Fruit fly (Drosophila melanogaster) Kc167 (cell line): ENCODE data around the gene CG42394.

Source experiments
- Myc ChIP-seq: fragments of >200 bp; optimal IDR thresholded peaks from 2 replicates; lab custom pipeline; 2017; ENCODE audit warnings: missing external identifiers
- Sin3A ChIP-seq: fragments of >200 bp; optimal IDR thresholded peaks from 2 replicates; lab custom pipeline; 2018; ENCODE audit warnings: missing external identifiers
- h ChIP-seq: fragments of >200 bp; optimal IDR thresholded peaks from 3 replicates; lab custom pipeline; 2018; ENCODE audit warnings: missing external identifiers
- insv ChIP-seq: fragments of >200 bp; optimal IDR thresholded peaks from 3 replicates; lab custom pipeline; 2018; ENCODE audit warnings: missing external identifiers
- psq ChIP-seq: fragments of >200 bp; optimal IDR thresholded peaks from 2 replicates; lab custom pipeline; 2017; ENCODE audit warnings: missing external identifiers
- ttk ChIP-seq: sonication (Bioruptor generic); optimal IDR thresholded peaks from 2 replicates; lab custom pipeline; 2017; ENCODE audit warnings: missing external identifiers

The CG42394 gene

dm6 chr3R:10875515-10876434 is 26.1 kb downstream of the CG42394 start, which contains the start of gene Sodh2:
Gene Sodh2, plus strand, starts transcription at chr3R:10876384.
- no peak for TF ChIP-seq psq (lab: Kevin White, UChicago)

dm6 chr3R:10877808-10878207 is 28.2 kb downstream of the CG42394 start:
- TF ChIP-seq psq (lab: Kevin White, UChicago) (no peak), Myc (lab: Kevin White, UChicago) (no peak), insv (lab: Kevin White, UChicago) (no peak), ttk (lab: Kevin White, UChicago) (no peak), h (lab: Kevin White, UChicago) (no peak), Sin3A (lab: Kevin White, UChicago) (no peak)

dm6 chr3R:10878628-10879027 is 29.0 kb downstream of the CG42394 start:
- TF ChIP-seq psq (lab: Kevin White, UChicago) (no peak), ttk (lab: Kevin White, UChicago) (no peak), Sin3A (lab: Kevin White, UChicago) (no peak), insv (lab: Kevin White, UChicago) (no peak), h (lab: Kevin White, UChicago) (no peak)

- TF ChIP-seq ttk (lab: Kevin White, UChicago), result no peak
- no peak for TF ChIP-seq insv (lab: Kevin White, UChicago)
- no peak for TF ChIP-seq Myc (lab: Kevin White, UChicago)
- TF ChIP-seq psq (lab: Kevin White, UChicago), result no peak
- TF ChIP-seq Sin3A (lab: Kevin White, UChicago), result no peak
- no peak for TF ChIP-seq h (lab: Kevin White, UChicago)
Observed at dm6 chr3R:10879219-10879618, 29.6 kb downstream of the CG42394 start, which contains the start of gene CG14695. Gene CG14695, minus strand, starts transcription at chr3R:10879319.

dm6 chr3R:10881824-10882559 is 32.4 kb downstream of the CG42394 start, which contains the start of gene Tpc1:
Gene Tpc1, minus strand, starts transcription at chr3R:10882188.
- TF ChIP-seq Sin3A (lab: Kevin White, UChicago) (no peak), h (lab: Kevin White, UChicago) (no peak), Myc (lab: Kevin White, UChicago) (no peak), ttk (lab: Kevin White, UChicago) (no peak), psq (lab: Kevin White, UChicago) (no peak), insv (lab: Kevin White, UChicago) (no peak)

- TF ChIP-seq Myc (lab: Kevin White, UChicago), result no peak
- no peak for TF ChIP-seq ttk (lab: Kevin White, UChicago)
- no peak for TF ChIP-seq psq (lab: Kevin White, UChicago)
- no peak for TF ChIP-seq insv (lab: Kevin White, UChicago)
- TF ChIP-seq h (lab: Kevin White, UChicago), result no peak
- no peak for TF ChIP-seq Sin3A (lab: Kevin White, UChicago)
Observed at dm6 chr3R:10884031-10884677, 34.5 kb downstream of the CG42394 start.

- TF ChIP-seq ttk (lab: Kevin White, UChicago), result no peak
- no peak for TF ChIP-seq Myc (lab: Kevin White, UChicago)
- TF ChIP-seq Sin3A (lab: Kevin White, UChicago), result no peak
- no peak for TF ChIP-seq insv (lab: Kevin White, UChicago)
- no peak for TF ChIP-seq psq (lab: Kevin White, UChicago)
- no peak for TF ChIP-seq h (lab: Kevin White, UChicago)
Observed at dm6 chr3R:10884678-10885421, 35.2 kb downstream of the CG42394 start, which contains the start of gene CG14696. Gene CG14696, minus strand, starts transcription at chr3R:10885001.

- TF ChIP-seq h (lab: Kevin White, UChicago) (no peak), insv (lab: Kevin White, UChicago) (no peak), Sin3A (lab: Kevin White, UChicago) (no peak), ttk (lab: Kevin White, UChicago) (no peak), Myc (lab: Kevin White, UChicago) (no peak)
Observed at dm6 chr3R:10885422-10886081, 35.9 kb downstream of the CG42394 start, which contains the start of gene Leash. Gene Leash, plus strand, starts transcription at chr3R:10885540.

dm6 chr3R:10886462-10887315 is 37.1 kb downstream of the CG42394 start:
- TF ChIP-seq Sin3A (lab: Kevin White, UChicago), result no peak
- TF ChIP-seq psq (lab: Kevin White, UChicago), result no peak
- TF ChIP-seq insv (lab: Kevin White, UChicago), result no peak
- no peak for TF ChIP-seq Myc (lab: Kevin White, UChicago)
- TF ChIP-seq h (lab: Kevin White, UChicago), result no peak
- TF ChIP-seq ttk (lab: Kevin White, UChicago), result no peak
